Fruit fly (Drosophila melanogaster): Measurements from ENCODE around the gene Acsx2.

Acsx2 gene

DNA sequence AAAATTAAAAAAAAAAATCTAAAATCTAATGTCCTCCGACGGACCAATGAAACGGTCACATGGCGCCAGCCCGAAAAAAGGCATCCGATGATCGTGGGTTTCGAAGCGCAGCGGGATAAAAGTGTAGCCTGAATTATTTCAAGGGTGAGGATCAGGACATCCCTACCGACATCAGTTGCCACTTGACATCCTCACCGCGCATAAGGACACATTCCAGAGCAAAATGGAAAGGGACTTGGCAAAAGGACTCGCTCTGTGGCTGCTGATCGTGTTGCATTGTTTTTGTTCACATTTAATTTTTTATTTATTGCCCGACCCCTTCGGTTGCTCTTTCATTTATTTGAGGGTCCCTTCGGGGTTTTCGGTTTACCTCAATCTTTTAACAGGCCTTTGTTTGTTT lies 21.1 kb downstream of the Acsx2 start:
- no peak for TF ChIP-seq D1 (tag; optimal IDR thresholded peaks at IDR 0.05)
- no peak for TF ChIP-seq CG32121 (GFP tag; IDR thresholded peaks at IDR 0.05)
- no peak for TF ChIP-seq CG13204 (GFP tag; optimal IDR thresholded peaks at IDR 0.05)
- TF ChIP-seq CG4496 (GFP tag; IDR thresholded peaks at IDR 0.05), result no peak
- TF ChIP-seq Snoo (tag; optimal IDR thresholded peaks at IDR 0.05), result no peak
- TF ChIP-seq CG34367 (tag; optimal IDR thresholded peaks at IDR 0.05), result no peak
- no peak for TF ChIP-seq gl (tag; optimal IDR thresholded peaks at IDR 0.05)
- no peak for TF ChIP-seq Pif1B (GFP tag; optimal IDR thresholded peaks at IDR 0.05)
- TF ChIP-seq EcR (GFP tag; optimal IDR thresholded peaks at IDR 0.05), result no peak
- no peak for TF ChIP-seq CG12605 (GFP tag; IDR thresholded peaks at IDR 0.05)
- TF ChIP-seq Ets98B (GFP tag; IDR thresholded peaks at IDR 0.05), result no peak
- no peak for TF ChIP-seq CG10348 (GFP tag; IDR thresholded peaks at IDR 0.05)
- TF ChIP-seq Pif1A (GFP tag; optimal IDR thresholded peaks at IDR 0.05), result no peak
- no peak for TF ChIP-seq rn (GFP tag; IDR thresholded peaks at IDR 0.05)
- TF ChIP-seq CG15710 (tag; optimal IDR thresholded peaks at IDR 0.05), result no peak
- no peak for TF ChIP-seq CG8301 (tag; optimal IDR thresholded peaks at IDR 0.05)
- TF ChIP-seq CG14655 (GFP tag; optimal IDR thresholded peaks at IDR 0.05), result no peak
- no peak for TF ChIP-seq CG9948 (tag; optimal IDR thresholded peaks at IDR 0.05)
- no peak for TF ChIP-seq CG8159 (tag; optimal IDR thresholded peaks at IDR 0.05)

DNA sequence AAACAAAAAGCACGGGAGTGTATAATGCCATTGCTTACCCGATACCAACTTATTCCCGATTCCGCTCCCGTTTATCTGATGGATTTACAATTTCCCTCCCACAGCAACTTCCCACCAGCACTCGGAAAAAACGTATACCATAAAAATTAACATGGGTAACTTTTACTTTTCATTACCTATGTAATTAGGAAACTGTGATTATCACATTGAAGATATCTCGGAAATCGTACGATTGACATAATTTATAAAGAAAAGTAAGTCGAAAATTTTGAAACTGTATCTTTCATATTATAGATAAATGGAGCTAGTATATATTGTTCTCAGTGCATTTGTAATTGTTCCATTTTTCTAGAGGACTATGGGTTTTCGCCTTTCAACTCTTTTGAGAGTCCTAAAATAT lies 23.2 kb downstream of the Acsx2 start:
- no peak for TF ChIP-seq CG12605 (GFP tag; IDR thresholded peaks at IDR 0.05)
- TF ChIP-seq EcR (GFP tag; optimal IDR thresholded peaks at IDR 0.05), result no peak
- no peak for TF ChIP-seq CG34367 (tag; optimal IDR thresholded peaks at IDR 0.05)
- TF ChIP-seq Snoo (tag; optimal IDR thresholded peaks at IDR 0.05), result no peak
- no peak for TF ChIP-seq CG13204 (GFP tag; optimal IDR thresholded peaks at IDR 0.05)
- TF ChIP-seq CG8159 (tag; optimal IDR thresholded peaks at IDR 0.05), result peak; percentile 9

DNA sequence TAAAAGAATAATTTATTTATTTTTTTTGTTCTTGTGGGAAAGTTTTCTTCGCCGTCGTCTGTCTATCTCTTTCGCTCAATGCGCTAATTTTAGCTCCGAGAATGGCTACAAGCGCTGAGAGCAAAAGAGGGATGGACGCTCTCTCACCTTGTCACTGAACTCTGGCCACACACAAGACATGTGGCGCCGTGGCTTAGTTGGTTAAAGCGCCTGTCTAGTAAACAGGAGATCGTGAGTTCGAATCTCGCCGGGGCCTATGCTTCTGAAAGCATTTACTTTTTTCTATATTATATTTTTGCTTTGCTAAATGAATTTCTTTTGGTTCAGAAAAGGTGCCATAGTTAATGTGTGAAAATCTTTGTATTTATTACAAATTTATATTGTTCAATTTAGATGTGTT lies 24.0 kb downstream of the Acsx2 start:
- TF ChIP-seq CG12605 (GFP tag; IDR thresholded peaks at IDR 0.05), result peak; percentile 15; the same call in 1 of the 2 replicates
- no peak for TF ChIP-seq CG8301 (tag; optimal IDR thresholded peaks at IDR 0.05)
- no peak for TF ChIP-seq CG8159 (tag; optimal IDR thresholded peaks at IDR 0.05)
- no peak for TF ChIP-seq CG10348 (GFP tag; IDR thresholded peaks at IDR 0.05)
- peak; percentile 2 for TF ChIP-seq D1 (tag; optimal IDR thresholded peaks at IDR 0.05)
- TF ChIP-seq CG14655 (GFP tag; optimal IDR thresholded peaks at IDR 0.05), result no peak
- TF ChIP-seq EcR (GFP tag; optimal IDR thresholded peaks at IDR 0.05), result peak; percentile 44

dm6 chr3R:19803539-19803938 lies 25.0 kb downstream of the Acsx2 start:
- TF ChIP-seq fd96Ca (GFP tag; IDR thresholded peaks at IDR 0.05) (no peak), CG34367 (tag; optimal IDR thresholded peaks at IDR 0.05) (no peak), CG9948 (tag; optimal IDR thresholded peaks at IDR 0.05) (no peak), CG17806 (tag; optimal IDR thresholded peaks at IDR 0.05) (no peak), CG8301 (tag; optimal IDR thresholded peaks at IDR 0.05) (no peak), CG12605 (GFP tag; IDR thresholded peaks at IDR 0.05) (no peak), CG10348 (GFP tag; IDR thresholded peaks at IDR 0.05) (no peak), Ets98B (GFP tag; IDR thresholded peaks at IDR 0.05) (no peak), rn (GFP tag; IDR thresholded peaks at IDR 0.05) (no peak), CG14655 (GFP tag; optimal IDR thresholded peaks at IDR 0.05) (no peak), Pif1A (GFP tag; optimal IDR thresholded peaks at IDR 0.05) (no peak), CG32121 (GFP tag; IDR thresholded peaks at IDR 0.05) (no peak), EcR (GFP tag; optimal IDR thresholded peaks at IDR 0.05) (no peak)

DNA sequence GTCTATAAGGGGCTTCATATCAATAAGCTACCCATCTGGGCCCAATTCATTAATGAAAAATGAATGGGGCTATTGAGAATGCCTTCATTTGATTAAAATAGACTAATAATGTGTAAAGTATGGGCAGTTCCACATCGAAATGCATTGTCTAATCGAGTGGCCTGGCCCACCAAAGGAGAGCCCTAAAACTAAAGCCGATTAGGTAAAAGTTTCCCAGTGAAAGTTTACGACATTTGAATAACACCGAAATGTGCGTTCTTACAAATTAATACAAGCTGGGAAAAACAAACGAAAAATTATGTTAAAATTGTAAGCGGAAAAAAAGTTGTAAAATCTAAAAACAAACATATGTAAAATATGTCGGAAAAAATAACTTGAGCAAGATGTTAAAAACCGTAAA lies 26.4 kb downstream of the Acsx2 start:
- TF ChIP-seq CG8301 (tag; optimal IDR thresholded peaks at IDR 0.05) (no peak), EcR (GFP tag; optimal IDR thresholded peaks at IDR 0.05) (no peak), fd96Ca (GFP tag; IDR thresholded peaks at IDR 0.05) (no peak), CG32121 (GFP tag; IDR thresholded peaks at IDR 0.05) (no peak), Pif1A (GFP tag; optimal IDR thresholded peaks at IDR 0.05) (no peak), Snoo (tag; optimal IDR thresholded peaks at IDR 0.05) (no peak), CG14655 (GFP tag; optimal IDR thresholded peaks at IDR 0.05) (no peak), CG8159 (tag; optimal IDR thresholded peaks at IDR 0.05) (no peak), gl (tag; optimal IDR thresholded peaks at IDR 0.05) (no peak), CG13204 (GFP tag; optimal IDR thresholded peaks at IDR 0.05) (no peak), CG10348 (GFP tag; IDR thresholded peaks at IDR 0.05) (no peak), CG12605 (GFP tag; IDR thresholded peaks at IDR 0.05) (no peak), CG9948 (tag; optimal IDR thresholded peaks at IDR 0.05) (no peak), CG17806 (tag; optimal IDR thresholded peaks at IDR 0.05) (no peak), Ets98B (GFP tag; IDR thresholded peaks at IDR 0.05) (no peak), CG15710 (tag; optimal IDR thresholded peaks at IDR 0.05) (no peak), CG34367 (tag; optimal IDR thresholded peaks at IDR 0.05) (no peak), Pif1B (GFP tag; optimal IDR thresholded peaks at IDR 0.05) (no peak)

dm6 chr3R:19807148-19807547 lies 28.6 kb downstream of the Acsx2 start:
- TF ChIP-seq CG17806 (tag; optimal IDR thresholded peaks at IDR 0.05) (no peak), CG13204 (GFP tag; optimal IDR thresholded peaks at IDR 0.05) (no peak), CG9948 (tag; optimal IDR thresholded peaks at IDR 0.05) (no peak), CG15710 (tag; optimal IDR thresholded peaks at IDR 0.05) (no peak), Snoo (tag; optimal IDR thresholded peaks at IDR 0.05) (no peak), rn (GFP tag; IDR thresholded peaks at IDR 0.05) (no peak), CG34367 (tag; optimal IDR thresholded peaks at IDR 0.05) (no peak), D1 (tag; optimal IDR thresholded peaks at IDR 0.05) (no peak), Pif1A (GFP tag; optimal IDR thresholded peaks at IDR 0.05) (no peak), CG14655 (GFP tag; optimal IDR thresholded peaks at IDR 0.05) (no peak), CG10348 (GFP tag; IDR thresholded peaks at IDR 0.05) (no peak), CG32121 (GFP tag; IDR thresholded peaks at IDR 0.05) (no peak), EcR (GFP tag; optimal IDR thresholded peaks at IDR 0.05) (no peak)
